Worm (Caenorhabditis elegans): ENCODE measurements around the gene abt-1.

- TF ChIP-seq elt-2 (tag; optimal IDR thresholded peaks at IDR 0.05) (no peak), nhr-12 (tag; optimal IDR thresholded peaks at IDR 0.05) (no peak), fkh-8 (tag; optimal IDR thresholded peaks at IDR 0.05) (no peak), C04F5.9 (tag; optimal IDR thresholded peaks at IDR 0.05) (no peak), snpc-4 (tag; optimal IDR thresholded peaks at IDR 0.05) (no peak), mdl-1 (tag; optimal IDR thresholded peaks at IDR 0.05) (no peak), tlp-1 (tag; optimal IDR thresholded peaks at IDR 0.05) (no peak), fos-1 (tag; optimal IDR thresholded peaks at IDR 0.05) (no peak), lin-39 (tag; optimal IDR thresholded peaks at IDR 0.05) (no peak), jun-1 (tag; optimal IDR thresholded peaks at IDR 0.05) (no peak)
These were observed 27.9 kb upstream of the abt-1 start for ce11 chrIV:10242458-10243123.
